Worm (Caenorhabditis elegans): Measurements from ENCODE around the gene H14N18.2.
"Not testable (repeated sequence)": the region's sequence is repeated elsewhere in the genome, so short reads cannot be mapped to it uniquely, and the experiment has no call there.

DNA sequence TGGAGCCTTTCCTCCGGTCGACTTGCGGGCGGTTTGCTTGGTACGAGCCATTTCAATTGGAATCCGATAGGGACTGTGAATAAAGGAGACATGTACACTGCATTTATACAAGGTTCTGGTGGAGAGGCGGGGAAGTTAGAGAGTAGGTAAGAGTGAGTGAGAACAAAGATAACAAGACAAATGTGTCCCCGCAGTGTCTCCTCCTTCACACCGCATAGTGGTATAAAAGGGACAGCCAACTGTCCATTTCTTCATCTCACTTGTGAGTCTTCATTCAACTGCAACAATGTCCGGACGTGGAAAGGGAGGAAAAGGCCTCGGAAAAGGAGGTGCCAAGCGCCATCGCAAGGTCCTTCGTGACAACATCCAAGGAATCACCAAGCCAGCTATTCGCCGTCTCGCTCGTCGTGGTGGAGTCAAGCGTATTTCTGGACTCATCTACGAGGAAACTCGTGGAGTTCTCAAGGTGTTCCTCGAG is 34.4 kb upstream of the H14N18.2 start, which contains the start of the genes his-17 and his-18:
- TF ChIP-seq ama-1 (optimal IDR thresholded peaks at IDR 0.05); ama-1 (GFP tag; optimal IDR thresholded peaks at IDR 0.05); rec-8 (tag; optimal IDR thresholded peaks at IDR 0.05); ceh-40 (GFP tag; IDR thresholded peaks at IDR 0.05); efl-1 (GFP tag; optimal IDR thresholded peaks at IDR 0.05); F22D6.2 (tag; optimal IDR thresholded peaks at IDR 0.05); snpc-4 (GFP tag; optimal IDR thresholded peaks at IDR 0.05); snpc-4 (tag; optimal IDR thresholded peaks at IDR 0.05); lin-26 (GFP tag; IDR thresholded peaks at IDR 0.05); nhr-120 (GFP tag; IDR thresholded peaks at IDR 0.05); ets-4 (GFP tag; optimal IDR thresholded peaks at IDR 0.05); ztf-22 (GFP tag; optimal IDR thresholded peaks at IDR 0.05); Y53F4B.3 (GFP tag; IDR thresholded peaks at IDR 0.05); atf-7 (tag; optimal IDR thresholded peaks at IDR 0.05); F33H1.4 (GFP tag; IDR thresholded peaks at IDR 0.05): not testable (repeated sequence)
- peak; percentile 59; the same call in 1 of the 2 replicates for TF ChIP-seq F39B2.1 (GFP tag; IDR thresholded peaks at IDR 0.05)

Measured in whole organism, young adult.